Fruit fly (Drosophila melanogaster) whole organism: Measurements from ENCODE around the gene hob.

Experiments
- CG8478 ChIP-seq: fragments of >200 bp; optimal IDR thresholded peaks from 2 replicates; lab custom pipeline; 2018; ENCODE audit warnings: inconsistent platforms
- Dll ChIP-seq: fragments of >200 bp; optimal IDR thresholded peaks from 2 replicates; lab custom pipeline; 2017
- EcR ChIP-seq, 2 experiments: fragments of >200 bp; optimal IDR thresholded peaks; 2 replicates each; lab custom pipeline; 2017; ENCODE audit warnings: missing biosample characterization in 2 of 2, missing genetic modification characterization in 2 of 2, missing genetic modification reagents in 2 of 2
- psq ChIP-seq: fragments of >200 bp; optimal IDR thresholded peaks from 2 replicates; lab custom pipeline; 2017

- no peak for TF ChIP-seq psq
- TF ChIP-seq Dll (lab: Kevin White, UChicago): no peak
- TF ChIP-seq CG8478 (lab: Kevin White, UChicago): no peak
- no peak for TF ChIP-seq EcR (GFP tag; optimal IDR thresholded peaks at IDR 0.05; lab: Kevin White, UChicago)
Measured at dm6 chr3L:3253631-3254030, 34.9 kb upstream of the hob start.
